Worm (Caenorhabditis elegans) whole organism, young adult: Measurements from ENCODE around the gene mboa-2.

Experiments
- D2030.7 ChIP-seq: fragments of 200-800 bp; sonication (Bioruptor generic); IDR thresholded peaks from 2 replicates; pipeline ENCODE4 v1.3.6; 2022; ENCODE audit warnings: missing genetic modification reagents, missing genetic modification characterization, missing compliant biosample characterization
- F22D6.2 ChIP-seq: sonication (generic microtip); optimal IDR thresholded peaks from 2 replicates; lab custom pipeline; 2016; ENCODE audit warnings: mild to moderate bottlenecking, missing genetic modification characterization, missing compliant biosample characterization
- ama-1 ChIP-seq, 3 experiments: fragments of 150-350 bp in 1 of 3; sonication (generic microtip) in 2 of 3; optimal IDR thresholded peaks; 2 replicates each; lab custom pipeline; 2014 to 2018; ENCODE audit warnings: missing biosample characterization in 2 of 3, missing genetic modification characterization in 2 of 3, missing genetic modification reagents in 2 of 3
- cebp-1 ChIP-seq, 2 experiments: fragments of 200-800 bp in 1 of 2; sonication (Bioruptor generic) in 1 of 2; sonication (generic microtip) in 1 of 2; IDR thresholded peaks in 1 of 2; optimal IDR thresholded peaks in 1 of 2; 2 replicates each; pipeline versions ENCODE4 v1.3.6 to Lab custom; 2017 to 2022; ENCODE audit warnings: missing compliant biosample characterization in 2 of 2, missing genetic modification characterization in 2 of 2, mild to moderate bottlenecking in 1 of 2, missing genetic modification reagents in 1 of 2, moderate library complexity in 1 of 2
- egrh-3 ChIP-seq: fragments of 200-800 bp; sonication (Bioruptor generic); IDR thresholded peaks from 2 replicates; pipeline ENCODE4 v1.3.6; 2022; ENCODE audit warnings: missing genetic modification reagents, missing genetic modification characterization, missing compliant biosample characterization
- hmg-20 ChIP-seq: fragments of 200-800 bp; sonication (Bioruptor generic); IDR thresholded peaks from 2 replicates; pipeline ENCODE4 v1.3.6; 2022; ENCODE audit warnings: missing genetic modification reagents, missing genetic modification characterization, missing compliant biosample characterization
- nhr-90 ChIP-seq: sonication (generic microtip); optimal IDR thresholded peaks from 2 replicates; lab custom pipeline; 2016; ENCODE audit warnings: missing genotype, mild to moderate bottlenecking, missing genetic modification characterization, missing compliant biosample characterization
- snpc-4 ChIP-seq, 5 experiments: fragments of 150-350 bp in 1 of 5; sonication (generic microtip) in 4 of 5; optimal IDR thresholded peaks; 2 replicates each; lab custom pipeline; 2014 to 2018; ENCODE audit warnings: missing genetic modification characterization in 5 of 5, missing biosample characterization in 3 of 5, antibody characterized with exemption in 2 of 5, mild to moderate bottlenecking in 2 of 5, missing compliant biosample characterization in 2 of 5, missing genotype in 2 of 5, moderate library complexity in 2 of 5, missing genetic modification reagents in 1 of 5
- somi-1 ChIP-seq: fragments of 200-800 bp; sonication (Bioruptor generic); optimal IDR thresholded peaks from 2 replicates; lab custom pipeline; 2018; ENCODE audit warnings: mild to moderate bottlenecking, missing genetic modification characterization, missing compliant biosample characterization

- TF ChIP-seq snpc-4 (GFP tag; optimal IDR thresholded peaks at IDR 0.05; lab: Kevin White, UChicago) = no peak
- TF ChIP-seq snpc-4 (tag; optimal IDR thresholded peaks at IDR 0.05; lab: Kevin White, UChicago) = no peak
- TF ChIP-seq egrh-3 (GFP tag; lab: Robert Waterston, UW) = no peak
- no peak for TF ChIP-seq nhr-90
- no peak for TF ChIP-seq somi-1 (GFP tag; lab: Kevin White, UChicago)
- TF ChIP-seq ama-1 (optimal IDR thresholded peaks at IDR 0.05; lab: Kevin White, UChicago) = no peak
- no peak for TF ChIP-seq ama-1 (GFP tag; optimal IDR thresholded peaks at IDR 0.05; lab: Kevin White, UChicago)
- TF ChIP-seq D2030.7 (GFP tag; lab: Robert Waterston, UW) = no peak
- TF ChIP-seq hmg-20 (GFP tag; lab: Robert Waterston, UW) = no peak
- no peak for TF ChIP-seq cebp-1 (GFP tag; IDR thresholded peaks at IDR 0.05; lab: Robert Waterston, UW)
- TF ChIP-seq cebp-1 (tag; optimal IDR thresholded peaks at IDR 0.05; lab: Kevin White, UChicago) = no peak
- TF ChIP-seq F22D6.2 (tag; lab: Kevin White, UChicago) = no peak
Observed at ce11 chrV:11082964-11083363, 39.3 kb downstream of the mboa-2 start.
